Worm (Caenorhabditis elegans): ENCODE data around the gene Y39C12A.9.

DNA sequence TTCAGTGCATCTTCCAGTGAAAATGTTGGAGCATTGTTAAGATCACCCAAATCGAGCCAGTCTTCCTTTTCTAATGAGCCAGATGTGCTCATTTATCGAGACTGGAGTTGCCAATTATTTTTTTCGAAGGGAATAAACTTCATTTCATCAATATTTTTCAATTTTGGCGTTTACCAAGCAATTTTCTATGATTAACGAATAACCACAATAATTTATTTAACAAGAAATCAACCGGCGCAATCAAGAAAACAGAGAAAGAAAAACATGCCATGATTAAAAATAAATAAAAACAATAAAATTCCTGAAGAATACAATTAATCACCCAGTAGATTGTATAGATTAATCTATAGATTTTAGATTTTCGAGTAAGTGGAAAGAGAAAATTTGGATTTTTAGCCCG is 16.9 kb upstream of the Y39C12A.9 start, which contains the start of gene vps-8:
- TF ChIP-seq ztf-23 (GFP tag; IDR thresholded peaks at IDR 0.05) (no peak), cog-1 (tag; optimal IDR thresholded peaks at IDR 0.05) (no peak), ref-1 (GFP tag; conservative IDR thresholded peaks at IDR 0.05) (no peak), tab-1 (GFP tag; IDR thresholded peaks at IDR 0.05) (no peak), med-1 (GFP tag; optimal IDR thresholded peaks at IDR 0.05; ENCODE audit: insufficient read depth) (no peak), flt-1 (GFP tag; IDR thresholded peaks at IDR 0.05) (no peak), klf-2 (GFP tag; conservative IDR thresholded peaks at IDR 0.05) (no peak)
